Fruit fly (Drosophila melanogaster): ENCODE data around the gene Dhpr.
A peak's percentile ranks its signal among the peaks of the same experiment; 100 is the strongest.

Dhpr gene

DNA sequence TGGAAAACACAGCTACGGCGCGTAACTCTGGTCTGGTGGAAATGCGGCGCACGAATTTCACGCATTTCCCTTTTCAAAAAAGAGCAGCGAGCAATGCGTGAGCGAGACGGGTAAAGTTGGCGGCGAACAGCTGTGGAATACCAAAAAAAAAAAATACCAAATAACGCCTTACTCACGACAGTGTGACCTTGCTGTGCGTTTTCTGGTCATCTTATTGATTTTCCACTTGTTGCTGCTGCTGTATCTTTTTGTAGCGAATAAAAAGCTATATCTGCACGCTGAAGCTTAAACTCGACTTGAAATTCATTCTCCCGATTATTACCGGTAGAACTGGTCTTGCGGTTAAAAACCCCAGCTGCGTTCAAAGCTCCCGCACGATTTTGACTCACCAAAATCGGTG is at the start of gene Dhpr, which contains the start of gene bol:
Gene Dhpr (plus strand): TSS at position 212 of the 400 bp plus-strand sequence.
Gene bol (minus strand): TSS at position 57 of the 400 bp plus-strand sequence.
- TF ChIP-seq CG8478 (optimal IDR thresholded peaks at IDR 0.05) (no peak), CTCF (optimal IDR thresholded peaks at IDR 0.05) (peak; percentile 28 to 48)

DNA sequence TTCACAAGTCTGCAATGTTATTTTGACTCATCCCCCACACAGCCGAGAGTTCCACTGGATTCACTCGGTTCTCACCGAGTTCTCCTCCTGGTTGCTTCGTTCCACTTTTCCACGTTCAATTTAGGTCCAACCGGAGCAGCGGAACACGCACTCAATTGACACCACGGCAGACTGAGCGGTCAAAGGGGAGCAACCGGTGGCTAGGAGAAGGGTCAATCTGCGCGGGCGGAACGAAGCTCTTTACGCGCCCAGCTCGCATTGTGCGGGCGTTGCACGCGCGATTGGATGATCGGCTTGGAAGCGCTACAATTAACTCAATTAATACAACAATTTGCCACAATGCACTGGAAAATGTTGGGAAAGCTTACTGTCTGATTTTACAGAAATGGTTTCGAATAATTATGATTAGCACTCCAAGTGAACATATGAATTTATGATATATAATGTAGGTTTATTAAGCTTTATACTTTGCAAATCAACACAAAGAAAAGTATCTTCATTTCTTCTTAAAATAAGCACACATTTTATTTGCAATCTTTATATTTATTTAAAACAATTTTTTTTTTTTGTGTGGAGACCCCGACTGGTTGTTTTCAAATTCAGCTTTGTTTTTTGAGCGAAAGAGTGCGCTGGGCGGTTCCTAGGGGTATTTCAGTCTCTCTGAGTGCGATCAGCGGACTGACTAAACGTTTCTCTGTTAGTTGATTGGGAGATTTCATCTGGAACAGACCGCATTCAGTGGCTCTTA is 41.8 kb upstream of the Dhpr start, which contains the start of gene CG32032:
Gene CG32032 (plus strand): TSS at position 698 of the 748 bp plus-strand sequence.
- no peak for TF ChIP-seq CG8478 (optimal IDR thresholded peaks at IDR 0.05)
- TF ChIP-seq CTCF (optimal IDR thresholded peaks at IDR 0.05) = no peak

DNA sequence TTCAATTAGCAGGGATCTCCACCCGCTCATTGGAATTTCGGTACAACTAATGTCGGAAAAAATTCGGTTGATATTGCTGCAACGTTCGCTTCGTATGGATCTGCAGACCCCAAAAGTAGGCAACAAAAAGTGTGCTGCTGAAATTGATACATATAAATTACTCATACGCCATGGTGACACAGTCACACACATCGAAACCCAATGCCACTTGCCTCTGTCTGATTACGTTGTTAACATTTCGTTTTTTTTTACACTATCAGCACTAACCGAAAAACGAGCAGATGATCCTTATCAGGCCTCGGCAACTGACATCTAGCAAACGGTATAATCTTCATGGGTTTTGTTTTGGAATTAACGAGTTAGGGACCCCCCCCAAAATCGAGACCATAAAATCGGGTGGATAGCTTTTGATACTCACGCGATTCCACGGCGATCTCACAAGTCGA is 39.4 kb upstream of the Dhpr start:
- TF ChIP-seq CG8478 (optimal IDR thresholded peaks at IDR 0.05) = no peak
- TF ChIP-seq CTCF (optimal IDR thresholded peaks at IDR 0.05) = no peak

DNA sequence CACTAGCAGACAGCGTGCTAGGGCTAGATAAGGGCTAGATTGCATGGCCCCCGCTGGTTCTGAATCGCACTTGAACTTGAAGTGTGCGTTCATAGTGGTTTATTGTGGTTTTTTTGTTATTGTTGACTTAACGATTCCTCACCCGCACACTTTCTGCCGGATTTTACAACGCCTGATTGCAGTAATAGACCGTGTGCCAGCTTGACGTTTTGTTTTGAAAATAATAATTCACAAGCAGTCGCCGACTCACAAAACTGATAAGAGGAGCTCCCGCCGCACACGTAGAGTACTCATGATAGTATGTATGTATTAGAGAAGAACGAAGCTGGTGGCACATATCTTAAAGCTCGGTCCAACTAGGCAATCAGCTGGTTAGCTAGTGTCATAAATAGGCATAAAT is 38.7 kb upstream of the Dhpr start:
- TF ChIP-seq CG8478 (optimal IDR thresholded peaks at IDR 0.05) (no peak), CTCF (optimal IDR thresholded peaks at IDR 0.05) (no peak)

- TF ChIP-seq CTCF (optimal IDR thresholded peaks at IDR 0.05) (no peak), CG8478 (optimal IDR thresholded peaks at IDR 0.05) (no peak)
Observed at dm6 chr3L:9096648-9097047, 37.7 kb upstream of the Dhpr start, which contains the start of gene CG13315. TSS of gene CG13315 (plus strand) at chr3L:9096877.

dm6 chr3L:9113582-9114282 is 20.6 kb upstream of the Dhpr start:
- TF ChIP-seq CG8478 (optimal IDR thresholded peaks at IDR 0.05) = no peak
- no peak for TF ChIP-seq CTCF (optimal IDR thresholded peaks at IDR 0.05)

dm6 chr3L:9114404-9114803 is 20.0 kb upstream of the Dhpr start:
- TF ChIP-seq CTCF (optimal IDR thresholded peaks at IDR 0.05) (no peak), CG8478 (optimal IDR thresholded peaks at IDR 0.05) (no peak)

- TF ChIP-seq CTCF (optimal IDR thresholded peaks at IDR 0.05) (no peak), CG8478 (optimal IDR thresholded peaks at IDR 0.05) (no peak)
Observed at dm6 chr3L:9115654-9116053, 18.7 kb upstream of the Dhpr start.

- TF ChIP-seq CG8478 (optimal IDR thresholded peaks at IDR 0.05) (no peak), CTCF (optimal IDR thresholded peaks at IDR 0.05) (no peak)
Observed at dm6 chr3L:9119564-9119963, 14.8 kb upstream of the Dhpr start.

- TF ChIP-seq CG8478 (optimal IDR thresholded peaks at IDR 0.05) (no peak), CTCF (optimal IDR thresholded peaks at IDR 0.05) (no peak)
Observed at dm6 chr3L:9121289-9121688, 13.1 kb upstream of the Dhpr start.

DNA sequence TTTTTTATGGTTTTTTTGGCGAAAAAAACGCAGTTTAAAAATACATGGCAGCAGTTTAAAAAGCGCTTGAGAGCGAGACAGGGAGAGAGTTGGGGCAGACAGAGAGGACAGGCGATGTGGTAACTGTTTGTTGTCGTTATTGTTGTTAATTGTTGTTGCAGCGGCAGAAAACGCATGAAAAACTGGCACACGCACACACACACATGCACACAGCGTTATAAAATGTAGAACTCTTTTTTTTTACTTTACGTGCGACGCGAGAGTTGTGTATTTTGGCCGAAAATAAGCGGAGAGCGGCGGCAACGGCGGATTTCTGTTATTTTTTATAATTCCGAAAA is 9.5 kb upstream of the Dhpr start:
- no peak for TF ChIP-seq CTCF (optimal IDR thresholded peaks at IDR 0.05)
- no peak for TF ChIP-seq CG8478 (optimal IDR thresholded peaks at IDR 0.05)

DNA sequence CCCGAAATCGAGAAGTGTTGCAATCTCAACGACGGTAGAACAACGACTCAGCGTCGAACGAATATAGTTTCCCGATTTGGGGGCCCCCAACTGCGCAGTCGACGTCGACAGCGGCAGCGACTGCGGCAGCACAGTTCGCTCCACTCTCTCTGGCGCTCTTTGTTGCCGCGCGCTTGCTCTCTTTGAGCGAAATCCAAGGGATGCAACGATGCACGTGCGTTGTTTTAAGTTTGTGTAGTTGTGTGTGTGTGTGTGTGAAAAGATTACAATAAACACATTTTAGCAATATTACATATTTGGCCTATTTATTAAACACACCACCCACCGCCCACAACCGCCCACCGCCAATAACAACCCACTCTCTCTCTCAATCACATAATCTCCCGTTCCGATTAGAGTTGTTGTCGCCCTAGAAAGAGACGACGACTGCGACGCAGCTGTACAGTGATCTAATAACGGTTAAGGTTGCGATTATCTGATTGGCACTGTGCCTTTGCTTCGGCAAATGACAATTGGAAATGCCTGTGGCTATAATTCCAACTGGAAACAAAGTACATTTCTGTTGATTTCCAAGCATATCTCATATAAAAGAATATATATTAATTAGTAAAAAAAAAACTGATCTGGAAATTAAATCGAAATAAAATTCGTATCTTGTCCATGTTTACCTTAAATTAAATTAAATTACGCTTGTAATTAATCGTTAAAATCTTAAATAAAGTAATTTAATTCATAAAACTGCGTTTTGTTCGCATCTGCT is 8.9 kb upstream of the Dhpr start:
- TF ChIP-seq CG8478 (optimal IDR thresholded peaks at IDR 0.05) (no peak), CTCF (optimal IDR thresholded peaks at IDR 0.05) (no peak)

DNA sequence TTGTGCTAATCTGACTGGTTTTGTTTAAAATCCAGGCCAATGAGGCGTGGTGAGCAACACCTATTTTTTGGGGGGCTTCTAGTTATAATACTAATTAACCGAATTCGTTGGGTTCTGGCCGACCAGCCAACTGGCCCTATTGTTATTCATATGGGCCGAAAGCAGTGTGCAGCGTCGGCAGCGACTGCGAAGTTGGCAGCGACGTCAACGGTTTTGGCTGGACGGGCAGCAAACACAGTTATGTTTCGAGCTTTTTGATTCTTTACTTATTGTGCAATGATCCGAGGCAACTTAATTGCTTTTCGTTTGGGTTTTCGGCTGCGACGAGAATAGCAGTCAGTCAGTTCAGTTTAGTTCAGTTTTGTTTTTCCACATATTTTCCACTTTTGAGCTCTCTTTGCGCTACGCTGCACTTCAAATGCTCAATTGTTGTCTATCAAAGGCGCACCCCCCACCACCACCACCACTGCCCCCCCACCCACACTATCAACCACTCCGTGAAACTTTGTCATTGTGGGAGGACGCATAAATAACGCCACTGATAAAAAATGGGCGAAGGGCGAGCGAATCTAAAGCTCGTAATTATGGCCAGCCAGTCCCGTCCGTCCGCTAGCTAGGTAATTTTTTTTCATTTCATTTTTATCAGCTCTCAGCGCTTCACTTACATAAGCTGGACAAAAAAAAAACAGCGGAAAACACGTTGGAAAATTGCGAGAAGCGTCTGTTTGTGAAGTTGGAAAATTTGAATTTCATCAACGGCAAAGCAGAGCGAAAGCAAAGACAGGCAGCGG is 8.1 kb upstream of the Dhpr start:
- TF ChIP-seq CTCF (optimal IDR thresholded peaks at IDR 0.05) (no peak), CG8478 (optimal IDR thresholded peaks at IDR 0.05) (no peak)

- TF ChIP-seq CTCF (optimal IDR thresholded peaks at IDR 0.05) (no peak), CG8478 (optimal IDR thresholded peaks at IDR 0.05) (no peak)
Observed at dm6 chr3L:9126888-9127689, 7.3 kb upstream of the Dhpr start.
